Worm (Caenorhabditis elegans) whole organism, mixed stage, embryonic: ENCODE measurements around the gene ule-2.

ENCODE experiments used
- elt-1 ChIP-seq: sonication (generic microtip); optimal IDR thresholded peaks from 2 replicates; lab custom pipeline; 2017; ENCODE audit warnings: missing genetic modification characterization, mild to moderate bottlenecking, missing compliant biosample characterization, antibody characterized with exemption, moderate library complexity, borderline replicate concordance; ENCODE audit not compliant: insufficient read depth
- nhr-76 ChIP-seq: sonication (generic microtip); optimal IDR thresholded peaks from 2 replicates; lab custom pipeline; 2017; ENCODE audit warnings: missing biosample characterization, missing genetic modification characterization
- pha-4 ChIP-seq: fragments of 150-350 bp; optimal IDR thresholded peaks from 2 replicates; lab custom pipeline; 2018; ENCODE audit warnings: missing biosample characterization, missing genetic modification reagents, missing genetic modification characterization
- unc-62 ChIP-seq: fragments of 150-350 bp; optimal IDR thresholded peaks from 2 replicates; lab custom pipeline; 2014; ENCODE audit warnings: missing biosample characterization, missing genetic modification reagents, missing genetic modification characterization

DNA sequence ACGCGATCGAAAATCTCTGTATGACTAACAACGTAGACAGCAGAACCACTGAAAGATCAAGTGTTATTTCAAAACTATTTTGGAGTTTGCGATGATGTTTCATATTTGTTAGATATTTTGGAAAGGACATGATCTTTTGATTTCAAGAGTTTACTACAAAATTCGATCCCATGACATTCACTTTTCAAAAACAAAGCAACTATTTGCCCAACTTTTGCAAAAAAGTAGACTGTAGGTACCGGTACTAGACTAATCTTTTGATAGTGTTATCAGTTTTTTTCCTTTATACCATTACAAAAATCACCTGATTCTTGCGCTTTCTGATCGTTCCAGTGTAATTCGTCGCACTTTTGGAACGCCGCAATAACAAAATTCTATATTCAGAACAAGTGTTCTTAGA is 14.9 kb upstream of the ule-2 start:
- TF ChIP-seq elt-1 (tag; lab: Kevin White, UChicago) = no peak
- no peak for TF ChIP-seq pha-4 (tag; lab: Kevin White, UChicago)
- TF ChIP-seq unc-62 = no peak
- TF ChIP-seq nhr-76 (tag; lab: Kevin White, UChicago) = no peak
